Worm (Caenorhabditis elegans): ENCODE results near the gene F31F4.11.

Gene F31F4.11

DNA sequence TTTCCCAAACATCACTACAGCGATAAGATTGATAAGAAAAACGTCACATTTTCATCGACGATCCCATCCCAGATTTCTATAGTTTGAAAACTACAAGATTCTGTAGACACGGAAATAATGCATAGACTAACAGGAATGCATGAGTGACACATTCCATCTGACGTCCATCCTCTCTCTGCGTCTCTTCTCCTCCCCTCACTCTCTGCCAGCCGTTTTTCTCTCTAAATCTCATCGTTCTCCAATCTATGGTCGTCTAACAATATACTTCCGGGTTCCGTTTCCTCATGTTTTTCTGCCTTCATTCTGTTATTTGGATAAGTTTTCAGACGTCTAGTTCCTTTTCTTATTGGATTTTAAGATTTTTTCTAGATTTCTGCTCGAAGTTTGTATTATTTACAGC, 45.2 kb downstream of the F31F4.11 start, which contains the start of gene F48G7.4:
TSS of gene F48G7.4 (plus strand) at position 400 of the 400 bp plus-strand sequence.
- TF ChIP-seq zip-8 (tag; optimal IDR thresholded peaks at IDR 0.05) (no peak), unc-62 (GFP tag; optimal IDR thresholded peaks at IDR 0.05) (peak; percentile 86)

DNA sequence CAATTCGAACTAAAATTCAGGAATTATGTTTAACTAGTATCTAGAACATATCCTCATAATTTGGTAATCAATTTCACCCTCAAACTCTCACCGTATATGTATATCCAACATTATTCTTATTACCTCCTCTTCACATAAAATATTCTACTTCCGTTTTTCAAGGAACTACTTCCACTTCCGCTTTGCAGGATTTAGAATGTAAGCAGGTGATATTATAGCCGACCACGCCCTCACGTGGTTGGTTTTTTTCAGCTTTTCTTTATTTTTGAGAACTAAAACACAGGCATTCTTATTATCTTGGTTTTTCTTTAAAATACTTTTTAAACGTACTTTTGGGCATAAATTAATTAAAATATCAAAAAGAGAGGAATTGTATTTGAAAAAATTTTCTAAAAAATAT, 46.3 kb downstream of the F31F4.11 start:
- TF ChIP-seq M03D4.4 (tag; optimal IDR thresholded peaks at IDR 0.05) = no peak
- TF ChIP-seq zip-8 (tag; optimal IDR thresholded peaks at IDR 0.05) = no peak
- TF ChIP-seq mep-1 (tag; optimal IDR thresholded peaks at IDR 0.05) = no peak
- no peak for TF ChIP-seq mls-2 (tag; optimal IDR thresholded peaks at IDR 0.05)
- no peak for TF ChIP-seq ham-2 (GFP tag; optimal IDR thresholded peaks at IDR 0.05)
- TF ChIP-seq elt-3 (tag; optimal IDR thresholded peaks at IDR 0.05) = no peak
- no peak for TF ChIP-seq lin-32 (GFP tag; optimal IDR thresholded peaks at IDR 0.05)
- TF ChIP-seq nhr-12 (tag; optimal IDR thresholded peaks at IDR 0.05) = no peak
- no peak for TF ChIP-seq nhr-28 (tag; optimal IDR thresholded peaks at IDR 0.05)
- TF ChIP-seq sem-2 (GFP tag; optimal IDR thresholded peaks at IDR 0.05) = no peak
- TF ChIP-seq lin-13 (tag; optimal IDR thresholded peaks at IDR 0.05) = no peak
- TF ChIP-seq sptf-1 (tag; optimal IDR thresholded peaks at IDR 0.05) = no peak
- no peak for TF ChIP-seq unc-62 (GFP tag; optimal IDR thresholded peaks at IDR 0.05)

DNA sequence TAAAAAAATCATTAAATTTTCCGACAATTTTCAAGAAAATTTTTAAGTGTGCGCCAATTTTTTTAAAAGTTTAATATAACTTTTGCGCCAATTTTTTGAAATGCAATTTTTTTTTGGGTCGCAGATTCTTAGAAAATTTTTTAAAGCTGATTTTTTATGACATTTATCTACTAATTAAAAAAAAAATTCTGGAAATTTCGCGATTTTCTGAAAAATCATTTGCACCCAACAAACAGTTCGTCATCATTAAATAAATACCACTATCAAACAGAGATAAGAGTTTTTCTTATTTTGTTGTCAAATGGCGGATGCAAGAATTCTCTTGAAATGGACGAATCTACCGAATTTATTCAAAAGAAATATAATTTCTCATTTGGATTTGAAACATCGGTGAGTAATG, 49.0 kb downstream of the F31F4.11 start, which contains the start of gene F48G7.13:
TSS of gene F48G7.13 (plus strand) at position 301 of the 400 bp plus-strand sequence.
- no peak for TF ChIP-seq sem-2 (GFP tag; optimal IDR thresholded peaks at IDR 0.05)
- no peak for TF ChIP-seq drap-1 (GFP tag; optimal IDR thresholded peaks at IDR 0.05)
- TF ChIP-seq nhr-237 (tag; optimal IDR thresholded peaks at IDR 0.05) = no peak
- no peak for TF ChIP-seq cnd-1 (tag; optimal IDR thresholded peaks at IDR 0.05)
- TF ChIP-seq nhr-2 (tag; optimal IDR thresholded peaks at IDR 0.05) = no peak
- TF ChIP-seq snpc-4 (tag; optimal IDR thresholded peaks at IDR 0.05) = no peak
- TF ChIP-seq pha-4 (tag; optimal IDR thresholded peaks at IDR 0.05) = no peak
- no peak for TF ChIP-seq tbx-8 (GFP tag; optimal IDR thresholded peaks at IDR 0.05)
- no peak for TF ChIP-seq zip-8 (tag; optimal IDR thresholded peaks at IDR 0.05)
